Fruit fly (Drosophila melanogaster): ENCODE measurements around the gene CG17328.

Gene CG17328

DNA sequence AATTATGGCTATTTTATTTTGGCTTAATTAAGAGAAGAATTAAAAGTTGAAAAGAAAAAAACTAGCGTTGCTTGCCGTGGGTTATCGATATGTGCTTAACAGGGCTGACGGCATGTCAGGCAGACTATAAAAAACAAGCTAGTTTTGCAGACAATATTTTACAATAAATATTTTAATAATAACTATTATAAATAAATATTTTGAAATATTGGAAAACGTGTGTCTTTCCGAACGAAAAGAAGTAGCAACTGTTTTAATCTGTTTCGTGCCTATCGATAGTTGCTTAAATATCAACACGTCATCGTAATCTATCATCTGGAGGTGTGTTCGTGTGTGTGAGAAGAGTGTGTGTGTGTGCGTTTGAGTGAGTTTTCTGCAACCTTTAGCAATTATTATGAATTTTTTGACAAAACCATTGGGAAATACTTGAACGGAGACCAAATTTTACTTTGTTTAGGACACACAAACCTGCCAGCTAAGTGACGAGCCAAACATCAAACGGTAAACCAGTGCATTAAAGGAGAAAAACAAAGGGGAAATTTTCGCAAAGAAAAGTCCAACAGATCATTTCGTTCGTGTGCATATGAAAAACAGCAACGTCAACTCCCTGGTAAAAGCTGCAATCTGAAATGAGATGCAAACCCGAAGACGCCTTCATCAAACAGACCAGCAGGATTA is 7.4 kb downstream of the CG17328 start, which contains the start of the genes CG5861 and Syx5 (continued):
- TF ChIP-seq knrl (GFP tag; IDR thresholded peaks at IDR 0.05; ENCODE audit: partially characterized antibody) (peak; percentile 88), Optix (GFP tag; IDR thresholded peaks at IDR 0.05) (no peak), Hmx (GFP tag; optimal IDR thresholded peaks at IDR 0.05) (no peak)

- no peak for TF ChIP-seq nom (GFP tag; optimal IDR thresholded peaks at IDR 0.05)
- TF ChIP-seq ac (GFP tag; optimal IDR thresholded peaks at IDR 0.05), result no peak
- no peak for TF ChIP-seq jing (GFP tag; optimal IDR thresholded peaks at IDR 0.05)
- TF ChIP-seq CG4707 (GFP tag; optimal IDR thresholded peaks at IDR 0.05), result no peak
- TF ChIP-seq btn (GFP tag; optimal IDR thresholded peaks at IDR 0.05), result no peak
- 0 out of 2 replicates have a peak, but pooled peaks have one; percentile 16 for TF ChIP-seq Bgb (GFP tag; IDR thresholded peaks at IDR 0.05; ENCODE audit: partially characterized antibody)
- TF ChIP-seq crol (GFP tag; IDR thresholded peaks at IDR 0.05), result no peak
- TF ChIP-seq Trl (optimal IDR thresholded peaks at IDR 0.05), result no peak
- no peak for TF ChIP-seq Trl (GFP tag; optimal IDR thresholded peaks at IDR 0.05)
- TF ChIP-seq ase (GFP tag; IDR thresholded peaks at IDR 0.05), result no peak
- no peak for TF ChIP-seq ato (GFP tag; IDR thresholded peaks at IDR 0.05; ENCODE audit: partially characterized antibody)
- no peak for TF ChIP-seq CG10565 (GFP tag; optimal IDR thresholded peaks at IDR 0.05)
- TF ChIP-seq exex (tag; optimal IDR thresholded peaks at IDR 0.05), result no peak
- TF ChIP-seq Fer2 (tag; optimal IDR thresholded peaks at IDR 0.05), result no peak
- no peak for TF ChIP-seq Sox100B (GFP tag; optimal IDR thresholded peaks at IDR 0.05)
- TF ChIP-seq br (optimal IDR thresholded peaks at IDR 0.05), result no peak
- no peak for TF ChIP-seq Usf (GFP tag; optimal IDR thresholded peaks at IDR 0.05)
- TF ChIP-seq maf-S (GFP tag; optimal IDR thresholded peaks at IDR 0.05), result no peak
- peak; percentile 64 for TF ChIP-seq CG15514 (GFP tag; optimal IDR thresholded peaks at IDR 0.05)
- no peak for TF ChIP-seq CG12769 (tag; optimal IDR thresholded peaks at IDR 0.05)
- no peak for TF ChIP-seq H15 (GFP tag; IDR thresholded peaks at IDR 0.05)
- TF ChIP-seq Dref (GFP tag; IDR thresholded peaks at IDR 0.05), result no peak
- TF ChIP-seq CG18599 (GFP tag; optimal IDR thresholded peaks at IDR 0.05), result no peak
- no peak for TF ChIP-seq Atf3 (GFP tag; optimal IDR thresholded peaks at IDR 0.05)
- no peak for TF ChIP-seq CG4820 (GFP tag; optimal IDR thresholded peaks at IDR 0.05)
- no peak for TF ChIP-seq CG11696 (GFP tag; IDR thresholded peaks at IDR 0.05)
- TF ChIP-seq CG13775 (GFP tag; optimal IDR thresholded peaks at IDR 0.05), result peak; percentile 45
- TF ChIP-seq CG17361 (GFP tag; IDR thresholded peaks at IDR 0.05), result peak; percentile 38; the same call in 1 of the 3 replicates
- no peak for TF ChIP-seq B-H2 (GFP tag; optimal IDR thresholded peaks at IDR 0.05)
- TF ChIP-seq Atf-2 (GFP tag; optimal IDR thresholded peaks at IDR 0.05), result no peak
- TF ChIP-seq crc (GFP tag; optimal IDR thresholded peaks at IDR 0.05), result no peak
- TF ChIP-seq tup (GFP tag; optimal IDR thresholded peaks at IDR 0.05), result no peak
- TF ChIP-seq CG32772 (GFP tag; IDR thresholded peaks at IDR 0.05), result peak; percentile 79
- no peak for TF ChIP-seq Hand (GFP tag; optimal IDR thresholded peaks at IDR 0.05)
- no peak for TF ChIP-seq kni (GFP tag; optimal IDR thresholded peaks at IDR 0.05)
- no peak for TF ChIP-seq Myb (GFP tag; optimal IDR thresholded peaks at IDR 0.05)
- TF ChIP-seq trh (GFP tag; optimal IDR thresholded peaks at IDR 0.05), result no peak
- TF ChIP-seq CG10209 (GFP tag; optimal IDR thresholded peaks at IDR 0.05), result peak; percentile 11
- TF ChIP-seq Deaf1 (tag; optimal IDR thresholded peaks at IDR 0.05), result no peak
- peak; percentile 15 for TF ChIP-seq CG5245 (GFP tag; optimal IDR thresholded peaks at IDR 0.05)
- TF ChIP-seq sens (GFP tag), result peak; percentile 82
- no peak for TF ChIP-seq Eip74EF (GFP tag; optimal IDR thresholded peaks at IDR 0.05)
- TF ChIP-seq CG12071 (GFP tag; optimal IDR thresholded peaks at IDR 0.05), result no peak
- TF ChIP-seq esg (GFP tag; conservative IDR thresholded peaks at IDR 0.05), result no peak
- no peak for TF ChIP-seq CG8765 (GFP tag; IDR thresholded peaks at IDR 0.05)
- no peak for TF ChIP-seq Rx (GFP tag; IDR thresholded peaks at IDR 0.05)
Observed at dm6 chr2L:16310648-16311047, 10.9 kb downstream of the CG17328 start, which contains the start of the genes cni and fzy. cni (minus strand) TSS chr2L:16310726. fzy (plus strand) TSS chr2L:16310956.

Data from whole organism, embryonic.